Worm (Caenorhabditis elegans) whole organism, L3 larva: Measurements from ENCODE around the gene snr-4.

Source experiments
- ZK546.5 ChIP-seq: sonication (generic microtip); optimal IDR thresholded peaks from 2 replicates; lab custom pipeline; 2017; ENCODE audit warnings: missing biosample characterization, missing genetic modification characterization
- aly-2 ChIP-seq: fragments of 150-350 bp; optimal IDR thresholded peaks from 2 replicates; lab custom pipeline; 2014; ENCODE audit warnings: missing biosample characterization, missing genetic modification characterization
- ama-1 ChIP-seq: fragments of 150-350 bp; optimal IDR thresholded peaks from 2 replicates; lab custom pipeline; 2018
- ceh-16 ChIP-seq: sonication (generic microtip); optimal IDR thresholded peaks from 2 replicates; lab custom pipeline; 2017; ENCODE audit warnings: missing biosample characterization, missing genetic modification characterization
- ceh-82 ChIP-seq: fragments of 150-350 bp; optimal IDR thresholded peaks from 2 replicates; lab custom pipeline; 2014; ENCODE audit warnings: missing biosample characterization, missing genetic modification characterization
- daf-12 ChIP-seq: fragments of 150-350 bp; optimal IDR thresholded peaks from 2 replicates; lab custom pipeline; 2014; ENCODE audit warnings: missing biosample characterization, missing genetic modification reagents, missing genetic modification characterization
- egl-27 ChIP-seq: sonication (generic microtip); optimal IDR thresholded peaks from 4 replicates; lab custom pipeline; 2017; ENCODE audit warnings: missing biosample characterization, missing genetic modification reagents, missing genetic modification characterization
- egl-5 ChIP-seq: fragments of 150-350 bp; optimal IDR thresholded peaks from 2 replicates; lab custom pipeline; 2017; ENCODE audit warnings: missing biosample characterization, missing genetic modification reagents, missing genetic modification characterization, inconsistent platforms
- elt-2 ChIP-seq: sonication (generic microtip); optimal IDR thresholded peaks from 2 replicates; lab custom pipeline; 2016; ENCODE audit warnings: missing genetic modification reagents, mild to moderate bottlenecking, missing genetic modification characterization, missing compliant biosample characterization
- elt-3 ChIP-seq, 3 experiments: fragments of 150-350 bp in 1 of 3; sonication (generic microtip) in 2 of 3; optimal IDR thresholded peaks; 2 replicates in 2 of 3; 4 replicates in 1 of 3; lab custom pipeline; 2014 to 2017; ENCODE audit warnings: missing biosample characterization in 3 of 3, missing genetic modification characterization in 3 of 3
- eor-1 ChIP-seq, 2 experiments: fragments of 150-350 bp; optimal IDR thresholded peaks; 2 replicates each; lab custom pipeline; 2014 to 2018; ENCODE audit warnings: missing biosample characterization in 2 of 2, missing genetic modification characterization in 2 of 2
- fkh-10 ChIP-seq: sonication (generic microtip); optimal IDR thresholded peaks from 2 replicates; lab custom pipeline; 2017; ENCODE audit warnings: missing biosample characterization, missing genetic modification reagents, missing genetic modification characterization
- fkh-2 ChIP-seq: fragments of 150-350 bp; optimal IDR thresholded peaks from 2 replicates; lab custom pipeline; 2014; ENCODE audit warnings: missing biosample characterization, missing genetic modification reagents, missing genetic modification characterization
- fos-1 ChIP-seq: fragments of 150-350 bp; optimal IDR thresholded peaks from 2 replicates; lab custom pipeline; 2014; ENCODE audit warnings: missing biosample characterization, missing genetic modification characterization
- hmg-11 ChIP-seq: sonication (generic microtip); optimal IDR thresholded peaks from 2 replicates; lab custom pipeline; 2016; ENCODE audit warnings: missing genetic modification characterization, missing compliant biosample characterization
- jun-1 ChIP-seq: fragments of 150-350 bp; optimal IDR thresholded peaks from 2 replicates; lab custom pipeline; 2014; ENCODE audit warnings: missing biosample characterization, missing genetic modification reagents, missing genetic modification characterization
- lin-15B ChIP-seq: fragments of 150-350 bp; optimal IDR thresholded peaks from 2 replicates; lab custom pipeline; 2014; ENCODE audit warnings: missing biosample characterization, missing genetic modification characterization
- lin-39 ChIP-seq: fragments of 150-350 bp; optimal IDR thresholded peaks from 2 replicates; lab custom pipeline; 2018; ENCODE audit warnings: missing biosample characterization, missing genetic modification reagents, missing genetic modification characterization
- lsy-12 ChIP-seq: sonication (generic microtip); optimal IDR thresholded peaks from 2 replicates; lab custom pipeline; 2016; ENCODE audit warnings: mild to moderate bottlenecking, missing genetic modification characterization, missing compliant biosample characterization
- mdl-1 ChIP-seq: fragments of 150-350 bp; optimal IDR thresholded peaks from 2 replicates; lab custom pipeline; 2014; ENCODE audit warnings: missing biosample characterization, missing genetic modification characterization
- mml-1 ChIP-seq: fragments of 150-350 bp; sonication (generic microtip); optimal IDR thresholded peaks from 3 replicates; lab custom pipeline; 2014; ENCODE audit warnings: missing biosample characterization, missing genetic modification characterization
- nfya-1 ChIP-seq: sonication (generic microtip); optimal IDR thresholded peaks from 2 replicates; lab custom pipeline; 2017; ENCODE audit warnings: missing genetic modification characterization, mild to moderate bottlenecking, missing compliant biosample characterization, antibody characterized with exemption, moderate library complexity; ENCODE audit not compliant: insufficient read depth
- nhr-12 ChIP-seq: fragments of 150-350 bp; optimal IDR thresholded peaks from 2 replicates; lab custom pipeline; 2014; ENCODE audit warnings: missing biosample characterization, missing genetic modification characterization
- nhr-23 ChIP-seq: fragments of 150-350 bp; optimal IDR thresholded peaks from 2 replicates; lab custom pipeline; 2014; ENCODE audit warnings: missing biosample characterization, missing genetic modification reagents, missing genetic modification characterization
- nhr-25 ChIP-seq: sonication (generic microtip); optimal IDR thresholded peaks from 2 replicates; lab custom pipeline; 2017; ENCODE audit warnings: missing biosample characterization, missing genetic modification characterization
- nhr-28 ChIP-seq: fragments of 150-350 bp; optimal IDR thresholded peaks from 2 replicates; lab custom pipeline; 2014; ENCODE audit warnings: missing biosample characterization, missing genetic modification characterization
- nhr-43 ChIP-seq: sonication (generic microtip); optimal IDR thresholded peaks from 2 replicates; lab custom pipeline; 2016; ENCODE audit warnings: mild to moderate bottlenecking, missing genetic modification characterization, missing compliant biosample characterization; ENCODE audit not compliant: poor library complexity, severe bottlenecking
- nhr-76 ChIP-seq: fragments of 150-350 bp; sonication (generic microtip); optimal IDR thresholded peaks from 5 replicates; lab custom pipeline; 2014; ENCODE audit warnings: missing biosample characterization, missing genetic modification characterization
- pha-4 ChIP-seq: fragments of 150-350 bp; optimal IDR thresholded peaks from 2 replicates; lab custom pipeline; 2014; ENCODE audit warnings: missing biosample characterization, missing genetic modification reagents, missing genetic modification characterization
- pqm-1 ChIP-seq: fragments of 150-350 bp; optimal IDR thresholded peaks from 2 replicates; lab custom pipeline; 2017; ENCODE audit warnings: missing biosample characterization, missing genetic modification characterization, inconsistent platforms
- sea-2 ChIP-seq: fragments of 150-350 bp; sonication (generic microtip); optimal IDR thresholded peaks from 4 replicates; lab custom pipeline; 2014; ENCODE audit warnings: missing biosample characterization, missing genetic modification reagents, missing genetic modification characterization
- skn-1 ChIP-seq: fragments of 150-350 bp; optimal IDR thresholded peaks from 2 replicates; lab custom pipeline; 2014; ENCODE audit warnings: missing biosample characterization, missing genetic modification characterization
- unc-39 ChIP-seq: sonication (generic microtip); optimal IDR thresholded peaks from 4 replicates; lab custom pipeline; 2017; ENCODE audit warnings: missing biosample characterization, missing genetic modification characterization
- unc-62 ChIP-seq: fragments of 150-350 bp; sonication (generic microtip); optimal IDR thresholded peaks from 4 replicates; lab custom pipeline; 2014; ENCODE audit warnings: missing biosample characterization, missing genetic modification reagents, missing genetic modification characterization
- ztf-11 ChIP-seq: fragments of 150-350 bp; optimal IDR thresholded peaks from 2 replicates; lab custom pipeline; 2014; ENCODE audit warnings: missing biosample characterization, missing genetic modification characterization
- ztf-4 ChIP-seq: fragments of 150-350 bp; optimal IDR thresholded peaks from 2 replicates; lab custom pipeline; 2014; ENCODE audit warnings: missing biosample characterization, missing genetic modification characterization

Gene snr-4

DNA sequence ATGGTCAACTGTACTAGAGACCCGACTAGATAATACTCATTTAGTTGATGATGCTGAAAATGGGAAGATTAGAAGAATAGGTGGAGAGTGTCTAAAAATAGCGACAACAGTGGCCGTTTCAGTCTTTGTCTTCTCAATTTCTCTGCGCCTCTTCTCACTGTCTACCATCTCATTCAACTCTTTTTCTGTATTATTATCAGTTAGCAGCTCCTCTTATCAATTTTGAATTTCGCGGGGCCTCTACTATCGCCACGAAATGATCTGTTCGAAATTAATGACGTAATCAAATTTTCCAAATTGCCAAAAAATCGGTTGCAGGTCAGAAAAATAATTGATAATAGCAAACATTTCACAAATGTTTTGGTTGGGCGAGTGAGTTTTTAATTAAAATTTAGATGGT lies 37.9 kb downstream of the snr-4 start:
- TF ChIP-seq pha-4 (tag; lab: Kevin White, UChicago) (peak; percentile 46), lsy-12 (tag; lab: Kevin White, UChicago) (no peak), aly-2 (tag; lab: Kevin White, UChicago) (no peak), skn-1 (tag; lab: Kevin White, UChicago) (no peak), eor-1 (tag; optimal IDR thresholded peaks at IDR 0.05; lab: Kevin White, UChicago) (no peak), egl-5 (tag; lab: Kevin White, UChicago) (no peak), pqm-1 (tag; lab: Kevin White, UChicago) (peak; percentile 96), nhr-12 (no peak), fkh-2 (no peak), nhr-23 (tag; lab: Kevin White, UChicago) (no peak), mdl-1 (tag; lab: Kevin White, UChicago) (no peak), ZK546.5 (tag; lab: Kevin White, UChicago) (no peak), fos-1 (no peak), jun-1 (tag; lab: Kevin White, UChicago) (peak; percentile 13), ceh-82 (no peak), ceh-16 (no peak), unc-39 (no peak), elt-2 (peak; percentile 99), ama-1 (no peak), nhr-25 (tag; lab: Kevin White, UChicago) (no peak), nhr-43 (tag; lab: Kevin White, UChicago) (no peak), nhr-28 (tag; lab: Kevin White, UChicago) (no peak), ztf-4 (tag; lab: Kevin White, UChicago) (no peak), fkh-10 (GFP tag; lab: Kevin White, UChicago) (no peak), nhr-76 (tag; lab: Kevin White, UChicago) (no peak), elt-3 (tag; optimal IDR thresholded peaks at IDR 0.05; lab: Kevin White, UChicago) (no peak), nfya-1 (tag; lab: Kevin White, UChicago) (no peak), hmg-11 (tag; lab: Kevin White, UChicago) (no peak), sea-2 (GFP tag; lab: Kevin White, UChicago) (no peak), daf-12 (tag; lab: Kevin White, UChicago) (no peak), lin-39 (tag; lab: Kevin White, UChicago) (no peak), lin-15B (tag; lab: Kevin White, UChicago) (no peak)

DNA sequence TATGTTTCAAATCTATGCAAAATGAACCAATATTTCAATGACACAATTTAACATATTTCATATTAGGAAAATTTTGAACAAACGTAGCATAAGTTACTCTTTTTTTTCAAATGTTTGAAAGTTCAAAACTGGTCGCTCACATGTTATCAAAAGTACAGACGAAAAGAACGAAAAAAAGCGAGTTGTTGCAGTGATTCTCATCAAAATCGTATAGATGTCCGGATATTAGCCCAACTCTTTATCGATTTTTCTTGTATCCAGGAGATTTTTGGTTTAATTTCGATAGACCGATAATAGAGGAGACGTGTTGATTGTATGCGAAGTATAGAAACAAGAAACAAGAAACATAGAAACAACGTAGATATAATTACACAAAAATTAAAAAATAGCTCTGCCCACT lies 39.2 kb downstream of the snr-4 start:
- TF ChIP-seq aly-2 (tag; lab: Kevin White, UChicago) (no peak), ceh-16 (no peak)

DNA sequence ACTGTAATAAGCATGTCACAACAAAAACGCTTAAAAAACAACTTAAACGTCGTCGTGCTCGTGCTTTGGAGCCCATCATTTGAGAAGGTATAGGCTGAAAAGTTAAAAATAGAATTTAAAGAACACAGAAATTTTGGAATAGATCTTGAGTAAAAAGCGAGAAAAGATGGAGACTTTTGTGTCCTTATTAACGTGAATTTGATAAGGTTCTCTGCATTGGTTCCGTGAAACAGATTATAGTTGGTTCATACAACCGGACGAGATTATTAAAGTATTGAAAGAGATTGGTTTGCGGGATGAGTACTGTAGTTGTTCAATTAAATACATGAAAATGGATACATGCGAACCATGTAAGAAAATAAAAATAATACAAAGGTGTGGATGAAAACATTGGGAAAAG lies 41.8 kb downstream of the snr-4 start, which contains the start of gene gpla-1:
TSS of gene gpla-1 (minus strand) at position 101 of the 400 bp plus-strand sequence.
- TF ChIP-seq nfya-1 (tag; lab: Kevin White, UChicago) (no peak), ztf-11 (tag; lab: Kevin White, UChicago) (no peak), mml-1 (tag; lab: Kevin White, UChicago) (no peak), unc-39 (no peak), lin-39 (tag; lab: Kevin White, UChicago) (no peak), unc-62 (no peak)
- TF ChIP-seq, all 47 proteins: peak for 0

DNA sequence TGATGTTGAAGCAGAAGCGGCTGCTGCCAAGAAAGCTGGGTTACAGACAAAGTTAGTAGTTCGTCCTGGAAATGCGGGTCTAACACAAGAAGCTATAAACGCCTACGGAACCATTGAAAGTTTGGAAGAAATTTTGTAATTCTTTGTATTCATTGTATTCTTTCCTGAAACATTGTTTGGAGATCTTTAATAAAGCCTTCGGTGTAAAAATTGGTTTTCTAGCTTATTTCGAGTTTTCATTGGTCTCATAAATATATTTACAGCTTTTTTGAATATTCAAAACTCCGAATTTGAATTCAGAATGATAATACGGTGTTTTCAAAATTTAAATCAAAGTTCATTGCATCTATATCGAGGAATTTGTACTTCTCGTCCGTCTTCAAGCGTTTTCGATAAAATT lies 44.7 kb downstream of the snr-4 start, which contains the start of gene F58H1.8:
TSS of gene F58H1.8 (plus strand) at position 301 of the 400 bp plus-strand sequence.
- TF ChIP-seq fos-1 = no peak
- no peak for TF ChIP-seq egl-27 (tag; lab: Kevin White, UChicago)
- no peak for TF ChIP-seq jun-1 (tag; lab: Kevin White, UChicago)
